Fruit fly (Drosophila melanogaster): ENCODE measurements around the gene Rdl.
A peak's percentile ranks its signal among the peaks of the same experiment; 100 is the strongest.

Rdl gene

dm6 chr3L:9127690-9128458 is 54.1 kb downstream of the Rdl start:
- TF ChIP-seq noc (tag; optimal IDR thresholded peaks at IDR 0.05), result no peak

DNA sequence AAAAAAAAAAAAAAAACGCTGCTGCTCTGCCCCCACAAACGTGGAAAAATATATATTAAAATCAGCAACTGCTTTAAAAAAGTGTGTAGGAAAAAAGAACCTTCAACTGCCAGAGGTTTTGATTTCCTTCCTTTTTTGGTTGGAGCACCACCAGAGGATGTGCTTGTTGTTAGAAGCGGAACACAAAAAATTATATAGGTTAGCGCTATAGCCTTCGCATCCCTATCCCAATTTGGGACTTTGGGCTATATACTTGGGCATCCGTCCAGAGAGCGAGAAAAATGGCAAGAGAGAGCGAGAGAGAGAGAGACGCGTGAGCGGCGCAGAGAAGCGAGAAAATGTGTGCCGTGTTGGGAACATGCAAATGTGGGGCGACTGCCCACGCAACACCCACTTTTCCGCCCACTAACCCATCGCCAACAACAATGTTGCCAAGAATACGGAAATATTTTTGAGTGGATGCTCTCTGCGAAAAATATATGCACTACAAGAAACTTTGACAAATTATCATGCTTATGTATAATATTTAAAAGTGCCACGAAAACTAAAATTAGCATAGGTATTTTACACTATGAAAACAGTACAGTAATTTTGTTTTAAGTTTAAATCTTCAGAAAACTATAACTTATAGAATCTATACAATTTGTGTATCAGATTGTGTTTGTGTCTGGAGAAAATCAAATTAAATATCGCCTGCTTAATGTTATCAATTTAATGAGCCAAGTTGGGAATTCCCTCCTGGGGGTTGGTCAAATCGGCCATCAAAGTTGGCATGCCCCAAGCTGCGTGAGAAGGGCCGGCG is 54.9 kb downstream of the Rdl start:
- peak; percentile 10 for TF ChIP-seq noc (tag; optimal IDR thresholded peaks at IDR 0.05)

- TF ChIP-seq noc (tag; optimal IDR thresholded peaks at IDR 0.05), result no peak
These were observed 55.7 kb downstream of the Rdl start for dm6 chr3L:9126021-9126811.

DNA sequence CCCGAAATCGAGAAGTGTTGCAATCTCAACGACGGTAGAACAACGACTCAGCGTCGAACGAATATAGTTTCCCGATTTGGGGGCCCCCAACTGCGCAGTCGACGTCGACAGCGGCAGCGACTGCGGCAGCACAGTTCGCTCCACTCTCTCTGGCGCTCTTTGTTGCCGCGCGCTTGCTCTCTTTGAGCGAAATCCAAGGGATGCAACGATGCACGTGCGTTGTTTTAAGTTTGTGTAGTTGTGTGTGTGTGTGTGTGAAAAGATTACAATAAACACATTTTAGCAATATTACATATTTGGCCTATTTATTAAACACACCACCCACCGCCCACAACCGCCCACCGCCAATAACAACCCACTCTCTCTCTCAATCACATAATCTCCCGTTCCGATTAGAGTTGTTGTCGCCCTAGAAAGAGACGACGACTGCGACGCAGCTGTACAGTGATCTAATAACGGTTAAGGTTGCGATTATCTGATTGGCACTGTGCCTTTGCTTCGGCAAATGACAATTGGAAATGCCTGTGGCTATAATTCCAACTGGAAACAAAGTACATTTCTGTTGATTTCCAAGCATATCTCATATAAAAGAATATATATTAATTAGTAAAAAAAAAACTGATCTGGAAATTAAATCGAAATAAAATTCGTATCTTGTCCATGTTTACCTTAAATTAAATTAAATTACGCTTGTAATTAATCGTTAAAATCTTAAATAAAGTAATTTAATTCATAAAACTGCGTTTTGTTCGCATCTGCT is 56.5 kb downstream of the Rdl start:
- TF ChIP-seq noc (tag; optimal IDR thresholded peaks at IDR 0.05), result no peak

- TF ChIP-seq noc (tag; optimal IDR thresholded peaks at IDR 0.05), result no peak
These were observed 57.1 kb downstream of the Rdl start for dm6 chr3L:9124923-9125260.

- TF ChIP-seq noc (tag; optimal IDR thresholded peaks at IDR 0.05), result no peak
These were observed 60.7 kb downstream of the Rdl start for dm6 chr3L:9121289-9121688.

DNA sequence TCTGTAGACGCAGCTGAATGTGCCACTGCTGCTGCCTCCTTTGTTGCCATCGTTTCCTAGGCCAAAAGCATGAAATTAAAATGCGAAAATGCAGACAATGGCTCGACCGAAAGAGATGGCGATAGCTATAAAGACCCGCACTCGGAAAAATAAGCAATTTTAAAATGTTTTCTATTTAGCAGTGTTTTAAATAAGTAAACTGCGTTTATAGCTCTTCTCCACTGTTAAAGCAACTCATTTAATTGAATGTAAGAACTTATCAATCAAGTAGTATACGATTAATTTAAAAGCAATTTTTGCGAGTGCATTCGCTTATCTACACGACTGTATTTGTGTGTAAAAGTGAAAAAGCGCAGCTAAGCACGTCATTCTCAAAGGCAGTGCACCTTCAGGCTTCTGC is 62.4 kb downstream of the Rdl start:
- TF ChIP-seq noc (tag; optimal IDR thresholded peaks at IDR 0.05), result no peak

DNA sequence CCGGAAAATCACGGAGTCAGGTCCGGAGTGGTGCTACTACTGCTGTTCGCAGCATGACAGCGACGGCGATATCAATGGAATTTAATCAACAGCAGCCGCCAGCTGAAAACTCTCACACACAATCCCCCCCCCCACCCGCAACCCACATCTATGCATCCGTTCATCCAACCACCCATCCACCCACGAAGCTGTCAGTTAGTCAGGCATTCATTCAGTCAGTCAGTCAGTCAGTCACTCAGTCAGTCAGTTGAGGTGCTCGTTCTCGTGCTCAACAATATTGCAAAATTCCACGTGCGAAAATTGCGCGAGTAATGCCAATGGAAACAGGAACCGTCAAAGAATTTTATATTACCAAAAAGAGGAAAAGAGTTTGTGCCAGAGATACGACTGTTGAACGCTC is 66.3 kb downstream of the Rdl start:
- TF ChIP-seq noc (tag; optimal IDR thresholded peaks at IDR 0.05), result no peak

dm6 chr3L:9114404-9114803 is 67.5 kb downstream of the Rdl start:
- no peak for TF ChIP-seq noc (tag; optimal IDR thresholded peaks at IDR 0.05)

- no peak for TF ChIP-seq noc (tag; optimal IDR thresholded peaks at IDR 0.05)
These were observed 68.2 kb downstream of the Rdl start for dm6 chr3L:9113582-9114282.

DNA sequence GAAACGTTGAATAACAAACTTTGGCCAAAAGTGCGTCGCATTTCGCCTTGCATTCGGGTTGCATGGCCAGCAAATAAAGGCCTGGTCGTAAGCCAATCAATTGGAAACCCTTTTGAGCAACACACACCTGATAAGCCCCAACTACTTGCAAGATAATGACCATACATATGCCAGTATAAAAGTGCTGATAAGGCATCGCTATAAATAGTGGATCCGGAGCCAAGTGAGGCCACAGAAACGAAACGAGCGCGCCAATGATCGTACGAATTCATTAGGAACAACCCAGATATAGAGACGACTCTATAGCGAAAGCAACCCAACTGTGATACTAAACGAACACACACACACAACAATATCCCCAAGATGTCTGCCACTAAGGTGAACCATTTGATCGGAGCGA is 85.3 kb downstream of the Rdl start, which contains the start of gene CG13315:
Gene CG13315 (plus strand): TSS at position 230 of the 400 bp plus-strand sequence.
- TF ChIP-seq noc (tag; optimal IDR thresholded peaks at IDR 0.05), result peak; percentile 18

All from whole organism, larva.